Fruit fly (Drosophila melanogaster) whole organism, embryonic: ENCODE data around the gene Rcd5.

Experiments
- Asciz ChIP-seq: fragments of 200-800 bp; sonication (Bioruptor generic); optimal IDR thresholded peaks from 2 replicates; lab custom pipeline; 2017; ENCODE audit warnings: missing biosample characterization, mild to moderate bottlenecking, missing genetic modification characterization, missing genetic modification reagents
- Bdp1 ChIP-seq: fragments of 200-800 bp; sonication (Bioruptor generic); optimal IDR thresholded peaks from 3 replicates; lab custom pipeline; 2016; ENCODE audit warnings: missing biosample characterization, missing genetic modification characterization
- CG10321 ChIP-seq: fragments of 200-800 bp; sonication (Bioruptor generic); IDR thresholded peaks from 2 replicates; pipeline ENCODE4 v1.3.6; 2022; ENCODE audit warnings: missing biosample characterization, missing genetic modification characterization
- CG10366 ChIP-seq: fragments of 200-800 bp; sonication (Bioruptor generic); IDR thresholded peaks from 2 replicates; pipeline ENCODE4 v1.3.6; 2022; ENCODE audit warnings: missing biosample characterization, missing genetic modification characterization
- CG10431 ChIP-seq: fragments of 200-800 bp; sonication (Bioruptor generic); optimal IDR thresholded peaks from 3 replicates; lab custom pipeline; 2018; ENCODE audit warnings: missing biosample characterization, mild to moderate bottlenecking, missing genetic modification characterization
- CG11696 ChIP-seq: fragments of 200-800 bp; sonication (Bioruptor generic); IDR thresholded peaks from 2 replicates; pipeline ENCODE4 v1.3.6; 2022; ENCODE audit warnings: missing biosample characterization, missing genetic modification characterization
- CG12299 ChIP-seq: fragments of 200-800 bp; sonication (Bioruptor generic); optimal IDR thresholded peaks from 2 replicates; lab custom pipeline; 2018; ENCODE audit warnings: missing biosample characterization, mild to moderate bottlenecking, missing genetic modification characterization
- CG14860 ChIP-seq: fragments of 200-800 bp; sonication (Bioruptor generic); IDR thresholded peaks from 3 replicates; pipeline ENCODE4 v1.3.6; 2022; ENCODE audit warnings: missing biosample characterization, missing genetic modification characterization; ENCODE audit not compliant: partially characterized antibody
- CG16863 ChIP-seq: fragments of 200-800 bp; sonication (Bioruptor generic); optimal IDR thresholded peaks from 3 replicates; lab custom pipeline; 2016; ENCODE audit warnings: missing biosample characterization, missing genetic modification characterization
- CG17359 ChIP-seq: fragments of 200-800 bp; sonication (Bioruptor generic); optimal IDR thresholded peaks from 3 replicates; lab custom pipeline; 2018; ENCODE audit warnings: missing biosample characterization, mild to moderate bottlenecking, missing genetic modification characterization, moderate library complexity
- CG17612 ChIP-seq: fragments of 200-800 bp; sonication (Bioruptor generic); IDR thresholded peaks from 2 replicates; pipeline ENCODE4 v1.3.6; 2022; ENCODE audit warnings: missing biosample characterization, missing genetic modification characterization
- CG18619 ChIP-seq: fragments of 200-800 bp; sonication (Bioruptor generic); optimal IDR thresholded peaks from 3 replicates; lab custom pipeline; 2017; ENCODE audit warnings: missing biosample characterization, mild to moderate bottlenecking, missing genetic modification characterization
- CG30431 ChIP-seq: fragments of 200-800 bp; sonication (Bioruptor generic); optimal IDR thresholded peaks from 2 replicates; lab custom pipeline; 2017; ENCODE audit warnings: missing biosample characterization, missing genetic modification characterization
- CG31365 ChIP-seq: fragments of 200-800 bp; sonication (Bioruptor generic); optimal IDR thresholded peaks from 2 replicates; lab custom pipeline; 2018; ENCODE audit warnings: missing biosample characterization, mild to moderate bottlenecking, missing genetic modification characterization
- CG3163 ChIP-seq: fragments of 200-800 bp; sonication (Bioruptor generic); optimal IDR thresholded peaks from 3 replicates; lab custom pipeline; 2016; ENCODE audit warnings: missing biosample characterization, missing genetic modification characterization
- CG43689 ChIP-seq: fragments of 200-800 bp; sonication (Bioruptor generic); IDR thresholded peaks from 2 replicates; pipeline ENCODE4 v1.3.6; 2022; ENCODE audit warnings: missing biosample characterization, missing genetic modification characterization
- CG6765 ChIP-seq: fragments of 200-800 bp; sonication (Bioruptor generic); optimal IDR thresholded peaks from 3 replicates; lab custom pipeline; 2017; ENCODE audit warnings: missing biosample characterization, mild to moderate bottlenecking, missing genetic modification characterization
- CG8089 ChIP-seq: fragments of 200-800 bp; sonication (Bioruptor generic); optimal IDR thresholded peaks from 3 replicates; lab custom pipeline; 2016; ENCODE audit warnings: missing biosample characterization, missing genetic modification characterization
- CG9876 ChIP-seq: fragments of 200-800 bp; sonication (Bioruptor generic); optimal IDR thresholded peaks from 2 replicates; lab custom pipeline; 2016; ENCODE audit warnings: missing biosample characterization, missing genetic modification characterization
- D ChIP-seq, 2 experiments: fragments of 200-800 bp in 1 of 2; fragments of >200 bp in 1 of 2; sonication (Bioruptor generic) in 1 of 2; optimal IDR thresholded peaks; 2 replicates in 1 of 2; 3 replicates in 1 of 2; lab custom pipeline; 2017; ENCODE audit warnings: mild to moderate bottlenecking in 1 of 2, missing biosample characterization in 1 of 2, missing genetic modification characterization in 1 of 2, missing genetic modification reagents in 1 of 2
- Dek ChIP-seq: fragments of 200-800 bp; sonication (Bioruptor generic); optimal IDR thresholded peaks from 3 replicates; lab custom pipeline; 2019; ENCODE audit warnings: missing biosample characterization, mild to moderate bottlenecking, missing genetic modification characterization, moderate library complexity
- Dfd ChIP-seq, 2 experiments: fragments of >200 bp; optimal IDR thresholded peaks; 2 replicates each; lab custom pipeline; 2017; ENCODE audit warnings: missing biosample characterization in 2 of 2, missing genetic modification characterization in 2 of 2
- Doc2 ChIP-seq: fragments of 200-800 bp; sonication (Bioruptor generic); IDR thresholded peaks from 2 replicates; pipeline ENCODE4 v1.3.6; 2022; ENCODE audit warnings: missing biosample characterization, missing genetic modification characterization
- E2f1 ChIP-seq: fragments of 200-800 bp; sonication (Bioruptor generic); IDR thresholded peaks from 2 replicates; pipeline ENCODE4 v1.3.6; 2022; ENCODE audit warnings: missing biosample characterization, missing genetic modification characterization
- HLHmδ ChIP-seq: fragments of 200-800 bp; sonication (Bioruptor generic); optimal IDR thresholded peaks from 2 replicates; lab custom pipeline; 2018; ENCODE audit warnings: missing biosample characterization, mild to moderate bottlenecking, missing genetic modification characterization, moderate library complexity
- Jarid2 ChIP-seq: fragments of 200-800 bp; sonication (Bioruptor generic); optimal IDR thresholded peaks from 3 replicates; lab custom pipeline; 2017; ENCODE audit warnings: mild to moderate bottlenecking, missing biosample characterization, missing genetic modification reagents, missing genetic modification characterization
- Kr ChIP-seq: fragments of 200-800 bp; sonication (Bioruptor generic); optimal IDR thresholded peaks from 2 replicates; lab custom pipeline; 2017; ENCODE audit warnings: missing biosample characterization, mild to moderate bottlenecking, missing genetic modification characterization
- Mad ChIP-seq: fragments of 200-800 bp; sonication (Bioruptor generic); optimal IDR thresholded peaks from 2 replicates; lab custom pipeline; 2016; ENCODE audit warnings: missing biosample characterization, missing genetic modification characterization
- Mrtf ChIP-seq: fragments of 200-800 bp; sonication (Bioruptor generic); IDR thresholded peaks from 3 replicates; pipeline ENCODE4 v1.3.6; 2022; ENCODE audit warnings: missing biosample characterization, missing genetic modification characterization
- NC2β ChIP-seq: fragments of 200-800 bp; sonication (Bioruptor generic); optimal IDR thresholded peaks from 2 replicates; lab custom pipeline; 2016; ENCODE audit warnings: missing biosample characterization, missing genetic modification characterization
- Stat92E ChIP-seq, 3 experiments: fragments of >200 bp in 2 of 3; fragments of 200-800 bp in 1 of 3; sonication (Bioruptor generic) in 1 of 3; optimal IDR thresholded peaks; 2 replicates each; lab custom pipeline; 2017 to 2019; ENCODE audit warnings: missing biosample characterization in 3 of 3, missing genetic modification characterization in 3 of 3, mild to moderate bottlenecking in 1 of 3, moderate library complexity in 1 of 3
- TFAM ChIP-seq: fragments of 200-800 bp; sonication (Bioruptor generic); optimal IDR thresholded peaks from 2 replicates; lab custom pipeline; 2017; ENCODE audit warnings: missing biosample characterization, missing genetic modification characterization, inconsistent platforms
- Tbp ChIP-seq: fragments of >200 bp; optimal IDR thresholded peaks from 2 replicates; lab custom pipeline; 2018; ENCODE audit warnings: missing biosample characterization, missing genetic modification characterization
- Xbp1 ChIP-seq: fragments of 200-800 bp; sonication (Bioruptor generic); optimal IDR thresholded peaks from 3 replicates; lab custom pipeline; 2016; ENCODE audit warnings: missing biosample characterization, mild to moderate bottlenecking, missing genetic modification characterization
- amos ChIP-seq: fragments of 200-800 bp; sonication (Bioruptor generic); IDR thresholded peaks from 2 replicates; pipeline ENCODE4 v1.3.6; 2022; ENCODE audit warnings: missing biosample characterization, missing genetic modification characterization; ENCODE audit not compliant: partially characterized antibody
- ap ChIP-seq: fragments of 200-800 bp; sonication (Bioruptor generic); IDR thresholded peaks from 2 replicates; pipeline ENCODE4 v1.3.6; 2022; ENCODE audit warnings: missing biosample characterization, missing genetic modification characterization
- corto ChIP-seq: fragments of 200-800 bp; sonication (Bioruptor generic); optimal IDR thresholded peaks from 2 replicates; lab custom pipeline; 2016; ENCODE audit warnings: missing biosample characterization, mild to moderate bottlenecking, missing genetic modification characterization, moderate library complexity
- dan ChIP-seq: fragments of 200-800 bp; sonication (Bioruptor generic); IDR thresholded peaks from 2 replicates; pipeline ENCODE4 v1.3.6; 2022; ENCODE audit warnings: missing biosample characterization, missing genetic modification characterization
- dimm ChIP-seq: fragments of 200-800 bp; sonication (Bioruptor generic); IDR thresholded peaks from 2 replicates; pipeline ENCODE4 v1.3.6; 2022; ENCODE audit warnings: missing biosample characterization, missing genetic modification characterization
- dpn ChIP-seq, 2 experiments: fragments of 200-800 bp; sonication (Bioruptor generic); optimal IDR thresholded peaks; 3 replicates each; lab custom pipeline; 2016; ENCODE audit warnings: missing biosample characterization in 2 of 2, missing genetic modification characterization in 2 of 2
- esg ChIP-seq: fragments of 200-800 bp; sonication (Bioruptor generic); conservative IDR thresholded peaks from 2 replicates; pipeline ENCODE4 v1.3.6; 2022; ENCODE audit warnings: missing biosample characterization, missing genetic modification characterization
- exex ChIP-seq: fragments of 200-800 bp; sonication (Bioruptor generic); optimal IDR thresholded peaks from 4 replicates; lab custom pipeline; 2018; ENCODE audit warnings: missing biosample characterization, mild to moderate bottlenecking, missing genetic modification characterization, moderate library complexity
- grn ChIP-seq: fragments of 200-800 bp; sonication (Bioruptor generic); optimal IDR thresholded peaks from 3 replicates; lab custom pipeline; 2017; ENCODE audit warnings: missing biosample characterization, missing genetic modification characterization
- hbn ChIP-seq: fragments of 200-800 bp; sonication (Bioruptor generic); IDR thresholded peaks from 2 replicates; pipeline ENCODE4 v1.3.6; 2022; ENCODE audit warnings: missing biosample characterization, missing genetic modification characterization; ENCODE audit not compliant: partially characterized antibody
- jigr1 ChIP-seq: fragments of 200-800 bp; sonication (Bioruptor generic); IDR thresholded peaks from 3 replicates; pipeline ENCODE4 v1.3.6; 2022; ENCODE audit warnings: missing biosample characterization, missing genetic modification characterization
- pan ChIP-seq, 4 experiments: fragments of >200 bp in 3 of 4; fragments of 200-800 bp in 1 of 4; sonication (Bioruptor generic) in 1 of 4; optimal IDR thresholded peaks in 3 of 4; IDR thresholded peaks in 1 of 4; 2 replicates each; pipeline versions ENCODE4 v1.3.6 to Lab custom; 2017 to 2022; ENCODE audit warnings: missing biosample characterization in 2 of 4, missing genetic modification characterization in 2 of 4, mixed read lengths in 1 of 4
- trem ChIP-seq: fragments of 200-800 bp; optimal IDR thresholded peaks from 3 replicates; lab custom pipeline; 2019; ENCODE audit warnings: missing biosample characterization, mild to moderate bottlenecking, missing genetic modification characterization, moderate library complexity
- z ChIP-seq: fragments of 200-800 bp; sonication (Bioruptor generic); IDR thresholded peaks from 3 replicates; pipeline ENCODE4 v1.3.6; 2022; ENCODE audit warnings: missing biosample characterization, missing genetic modification characterization

Rcd5 gene

DNA sequence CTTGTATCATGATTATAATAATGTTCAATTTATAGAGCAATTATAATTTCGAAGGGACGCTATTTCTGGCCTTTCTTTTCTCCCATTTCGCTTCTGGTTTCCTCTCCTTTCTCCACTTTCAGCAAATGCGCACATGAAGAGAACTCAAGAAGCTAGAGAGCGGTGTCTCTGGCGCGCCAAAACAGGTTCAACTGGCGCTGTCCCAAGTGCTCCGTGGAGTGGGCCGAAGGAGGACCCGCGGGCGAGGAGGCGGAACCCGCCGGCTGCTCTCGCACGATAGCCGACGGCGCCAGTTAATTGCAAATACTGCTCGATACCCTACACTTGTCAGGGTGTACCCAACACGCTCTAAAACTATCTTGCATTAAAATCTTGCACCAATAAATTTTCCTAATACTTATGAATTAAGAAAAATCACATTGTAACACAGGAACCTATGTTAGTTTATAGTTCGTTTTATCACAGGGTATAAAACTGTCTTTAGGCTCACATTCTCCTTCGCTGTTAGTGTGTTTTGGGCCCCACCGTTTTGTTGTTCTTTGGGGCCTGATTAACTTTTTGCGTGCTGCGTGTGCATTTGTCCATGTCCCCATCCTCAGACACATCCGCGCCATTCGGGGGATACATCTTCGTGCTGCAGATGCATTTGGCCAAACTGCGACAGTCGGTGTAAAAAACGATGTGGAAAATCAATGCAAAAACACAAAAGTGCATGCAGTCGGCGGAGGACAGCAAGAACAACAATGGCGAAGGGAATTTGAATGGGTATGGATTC, 30.1 kb downstream of the Rcd5 start (continued):
- no peak for TF ChIP-seq hbn (GFP tag; lab: Robert Waterston, UW)
- peak; percentile 77 for TF ChIP-seq CG10321 (GFP tag; lab: Robert Waterston, UW)
- TF ChIP-seq grn = no peak
- no peak for TF ChIP-seq Dfd (GFP tag; optimal IDR thresholded peaks at IDR 0.05; lab: Kevin White, UChicago)
- peak; percentile 83 to 89 for TF ChIP-seq dpn (GFP tag; optimal IDR thresholded peaks at IDR 0.05; lab: Kevin White, UChicago)
- TF ChIP-seq dimm (GFP tag; lab: Robert Waterston, UW) = peak; percentile 86
- peak; percentile 52 for TF ChIP-seq CG6765
- TF ChIP-seq CG31365 = peak; percentile 65
- TF ChIP-seq pan (optimal IDR thresholded peaks at IDR 0.05; lab: Kevin White, UChicago) = no peak
- TF ChIP-seq pan (GFP tag; optimal IDR thresholded peaks at IDR 0.05 in 1 of 2, IDR thresholded peaks at IDR 0.05 in 1 of 2) = peak in 1 of 2 experiments; percentile 94
- no peak for TF ChIP-seq Kr (GFP tag; lab: Kevin White, UChicago)
- TF ChIP-seq CG12299 (tag; lab: Kevin White, UChicago) = peak; percentile 60
- peak; percentile 22 for TF ChIP-seq CG10431
- peak; percentile 93 for TF ChIP-seq corto (GFP tag; lab: Kevin White, UChicago)
- peak; percentile 68 for TF ChIP-seq Bdp1
- TF ChIP-seq HLHmδ (GFP tag; lab: Kevin White, UChicago) = no peak
- peak; percentile 84 for TF ChIP-seq Dek (tag; lab: Kevin White, UChicago)
- TF ChIP-seq CG18619 (GFP tag; lab: Kevin White, UChicago) = peak; percentile 80
- TF ChIP-seq jigr1 (GFP tag; lab: Robert Waterston, UW) = peak; percentile 88; the same call in 2 of the 3 replicates
- TF ChIP-seq CG3163 (GFP tag; lab: Kevin White, UChicago) = peak; percentile 71
- TF ChIP-seq TFAM = no peak
- TF ChIP-seq Stat92E (GFP tag; optimal IDR thresholded peaks at IDR 0.05; lab: Kevin White, UChicago) = no peak
- TF ChIP-seq CG10366 = peak; percentile 96
- TF ChIP-seq D (optimal IDR thresholded peaks at IDR 0.05; lab: Kevin White, UChicago) = no peak
- TF ChIP-seq D (GFP tag; optimal IDR thresholded peaks at IDR 0.05; lab: Kevin White, UChicago) = peak; percentile 59
- TF ChIP-seq CG16863 (GFP tag; lab: Kevin White, UChicago) = peak; percentile 88
- peak; percentile 92 for TF ChIP-seq CG17359
- TF ChIP-seq exex = peak; percentile 56
- peak; percentile 81 for TF ChIP-seq CG30431 (GFP tag; lab: Kevin White, UChicago)
- peak; percentile 92 for TF ChIP-seq esg (GFP tag; lab: Robert Waterston, UW)
- TF ChIP-seq Tbp (GFP tag; lab: Kevin White, UChicago) = no peak
- TF ChIP-seq Mrtf (GFP tag; lab: Robert Waterston, UW) = peak; percentile 90
- TF ChIP-seq Jarid2 (GFP tag; lab: Kevin White, UChicago) = peak; percentile 47
- peak; percentile 81 for TF ChIP-seq Mad (GFP tag; lab: Kevin White, UChicago)
- TF ChIP-seq dan (GFP tag; lab: Robert Waterston, UW) = no peak
- TF ChIP-seq E2f1 = peak; percentile 87
- TF ChIP-seq Doc2 (GFP tag; lab: Robert Waterston, UW) = peak; percentile 60; the same call in 1 of the 2 replicates
- peak; percentile 86 for TF ChIP-seq CG43689
- peak; percentile 81 for TF ChIP-seq CG9876 (GFP tag; lab: Kevin White, UChicago)
- no peak for TF ChIP-seq CG14860 (GFP tag; lab: Robert Waterston, UW)
- TF ChIP-seq Asciz = peak; percentile 67
- TF ChIP-seq NC2β (GFP tag; lab: Kevin White, UChicago) = peak; percentile 77
- peak; percentile 92 for TF ChIP-seq Xbp1 (GFP tag; lab: Kevin White, UChicago)
- peak; percentile 93 for TF ChIP-seq ap (GFP tag; lab: Robert Waterston, UW)
- peak; percentile 86 for TF ChIP-seq CG8089
- peak; percentile 71 for TF ChIP-seq CG11696 (GFP tag; lab: Robert Waterston, UW)
- TF ChIP-seq z (GFP tag; lab: Robert Waterston, UW) = no peak
- TF ChIP-seq trem (tag; lab: Kevin White, UChicago) = peak; percentile 13
- peak; percentile 88 for TF ChIP-seq CG17612 (GFP tag; lab: Robert Waterston, UW)
- TF ChIP-seq amos (GFP tag; lab: Robert Waterston, UW) = no peak
